Worm (Caenorhabditis elegans): ENCODE results near the gene hecd-1.

ce11 chrIV:7159586-7159985, 15.1 kb upstream of the hecd-1 start:
- TF ChIP-seq unc-62 (GFP tag; optimal IDR thresholded peaks at IDR 0.05) = no peak
- TF ChIP-seq nhr-23 (tag; optimal IDR thresholded peaks at IDR 0.05) = no peak
- no peak for TF ChIP-seq nhr-28 (tag; optimal IDR thresholded peaks at IDR 0.05)
- TF ChIP-seq jun-1 (tag; optimal IDR thresholded peaks at IDR 0.05) = no peak
- TF ChIP-seq nhr-25 (tag; optimal IDR thresholded peaks at IDR 0.05) = no peak
- no peak for TF ChIP-seq ceh-82 (tag; optimal IDR thresholded peaks at IDR 0.05)
- TF ChIP-seq pqm-1 (tag; optimal IDR thresholded peaks at IDR 0.05) = no peak
- TF ChIP-seq fkh-10 (GFP tag; optimal IDR thresholded peaks at IDR 0.05) = no peak

Data from whole organism, L3 larva.